Worm (Caenorhabditis elegans): ENCODE results near the gene scb-1.

DNA sequence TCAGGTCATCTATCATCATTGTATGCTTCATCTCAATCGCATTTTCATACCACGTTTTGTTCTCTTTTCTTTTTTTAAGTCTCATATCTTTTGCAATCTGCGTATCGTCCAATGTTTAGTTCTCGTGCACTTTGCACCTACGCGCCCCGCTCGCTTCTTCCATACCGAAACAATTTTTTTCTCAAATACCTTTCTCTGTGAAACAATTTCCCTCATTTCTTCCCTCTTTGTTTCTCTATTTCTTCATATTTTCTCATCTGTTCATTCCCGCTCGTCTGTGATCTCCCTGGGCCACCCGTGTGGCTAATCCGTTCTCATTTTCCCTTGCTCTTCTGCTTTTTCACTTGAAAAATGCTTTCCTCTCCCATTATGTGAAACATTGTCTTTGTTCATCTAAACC lies 20.8 kb upstream of the scb-1 start:
- TF ChIP-seq ama-1 (optimal IDR thresholded peaks at IDR 0.05), result no peak
- TF ChIP-seq nhr-25 (tag; optimal IDR thresholded peaks at IDR 0.05), result no peak
- TF ChIP-seq skn-1 (tag; optimal IDR thresholded peaks at IDR 0.05), result no peak
- no peak for TF ChIP-seq lsy-12 (tag; optimal IDR thresholded peaks at IDR 0.05)
- TF ChIP-seq nfya-1 (tag; optimal IDR thresholded peaks at IDR 0.05; ENCODE audit: insufficient read depth), result peak; percentile 26
- TF ChIP-seq nhr-28 (tag; optimal IDR thresholded peaks at IDR 0.05), result no peak
- no peak for TF ChIP-seq ztf-11 (tag; optimal IDR thresholded peaks at IDR 0.05)
